Worm (Caenorhabditis elegans) whole organism, L3 larva: ENCODE measurements around the gene rme-6.
A peak's percentile ranks its signal among the peaks of the same experiment; 100 is the strongest.

Source experiments
- R02D3.7 ChIP-seq: fragments of 150-350 bp; optimal IDR thresholded peaks from 2 replicates; lab custom pipeline; 2014; ENCODE audit warnings: missing biosample characterization, missing genetic modification characterization
- aly-2 ChIP-seq: fragments of 150-350 bp; optimal IDR thresholded peaks from 2 replicates; lab custom pipeline; 2014; ENCODE audit warnings: missing biosample characterization, missing genetic modification characterization
- ama-1 ChIP-seq: fragments of 150-350 bp; optimal IDR thresholded peaks from 2 replicates; lab custom pipeline; 2018
- ceh-16 ChIP-seq: sonication (generic microtip); optimal IDR thresholded peaks from 2 replicates; lab custom pipeline; 2017; ENCODE audit warnings: missing biosample characterization, missing genetic modification characterization
- ceh-28 ChIP-seq: fragments of 150-350 bp; optimal IDR thresholded peaks from 2 replicates; lab custom pipeline; 2014; ENCODE audit warnings: missing biosample characterization, missing genetic modification reagents, missing genetic modification characterization
- ceh-82 ChIP-seq: fragments of 150-350 bp; optimal IDR thresholded peaks from 2 replicates; lab custom pipeline; 2014; ENCODE audit warnings: missing biosample characterization, missing genetic modification characterization
- ceh-9 ChIP-seq: sonication (generic microtip); optimal IDR thresholded peaks from 2 replicates; lab custom pipeline; 2018; ENCODE audit warnings: missing biosample characterization, missing genetic modification characterization
- daf-12 ChIP-seq: fragments of 150-350 bp; optimal IDR thresholded peaks from 2 replicates; lab custom pipeline; 2014; ENCODE audit warnings: missing biosample characterization, missing genetic modification reagents, missing genetic modification characterization
- egl-5 ChIP-seq: fragments of 150-350 bp; optimal IDR thresholded peaks from 2 replicates; lab custom pipeline; 2017; ENCODE audit warnings: missing biosample characterization, missing genetic modification reagents, missing genetic modification characterization, inconsistent platforms
- elt-1 ChIP-seq: fragments of 150-350 bp; optimal IDR thresholded peaks from 2 replicates; lab custom pipeline; 2014; ENCODE audit warnings: missing biosample characterization, missing genetic modification characterization
- elt-2 ChIP-seq: sonication (generic microtip); optimal IDR thresholded peaks from 2 replicates; lab custom pipeline; 2016; ENCODE audit warnings: missing genetic modification reagents, mild to moderate bottlenecking, missing genetic modification characterization, missing compliant biosample characterization
- elt-3 ChIP-seq, 3 experiments: fragments of 150-350 bp in 1 of 3; sonication (generic microtip) in 2 of 3; optimal IDR thresholded peaks; 2 replicates in 2 of 3; 4 replicates in 1 of 3; lab custom pipeline; 2014 to 2017; ENCODE audit warnings: missing biosample characterization in 3 of 3, missing genetic modification characterization in 3 of 3
- eor-1 ChIP-seq, 2 experiments: fragments of 150-350 bp; optimal IDR thresholded peaks; 2 replicates each; lab custom pipeline; 2014 to 2018; ENCODE audit warnings: missing biosample characterization in 2 of 2, missing genetic modification characterization in 2 of 2
- fkh-10 ChIP-seq: sonication (generic microtip); optimal IDR thresholded peaks from 2 replicates; lab custom pipeline; 2017; ENCODE audit warnings: missing biosample characterization, missing genetic modification reagents, missing genetic modification characterization
- hmg-11 ChIP-seq: sonication (generic microtip); optimal IDR thresholded peaks from 2 replicates; lab custom pipeline; 2016; ENCODE audit warnings: missing genetic modification characterization, missing compliant biosample characterization
- jun-1 ChIP-seq: fragments of 150-350 bp; optimal IDR thresholded peaks from 2 replicates; lab custom pipeline; 2014; ENCODE audit warnings: missing biosample characterization, missing genetic modification reagents, missing genetic modification characterization
- lin-15B ChIP-seq: fragments of 150-350 bp; optimal IDR thresholded peaks from 2 replicates; lab custom pipeline; 2014; ENCODE audit warnings: missing biosample characterization, missing genetic modification characterization
- lin-39 ChIP-seq: fragments of 150-350 bp; optimal IDR thresholded peaks from 2 replicates; lab custom pipeline; 2018; ENCODE audit warnings: missing biosample characterization, missing genetic modification reagents, missing genetic modification characterization
- lsy-12 ChIP-seq: sonication (generic microtip); optimal IDR thresholded peaks from 2 replicates; lab custom pipeline; 2016; ENCODE audit warnings: mild to moderate bottlenecking, missing genetic modification characterization, missing compliant biosample characterization
- mdl-1 ChIP-seq: fragments of 150-350 bp; optimal IDR thresholded peaks from 2 replicates; lab custom pipeline; 2014; ENCODE audit warnings: missing biosample characterization, missing genetic modification characterization
- nfya-1 ChIP-seq: sonication (generic microtip); optimal IDR thresholded peaks from 2 replicates; lab custom pipeline; 2017; ENCODE audit warnings: missing genetic modification characterization, mild to moderate bottlenecking, missing compliant biosample characterization, antibody characterized with exemption, moderate library complexity; ENCODE audit not compliant: insufficient read depth
- nhr-12 ChIP-seq: fragments of 150-350 bp; optimal IDR thresholded peaks from 2 replicates; lab custom pipeline; 2014; ENCODE audit warnings: missing biosample characterization, missing genetic modification characterization
- nhr-23 ChIP-seq: fragments of 150-350 bp; optimal IDR thresholded peaks from 2 replicates; lab custom pipeline; 2014; ENCODE audit warnings: missing biosample characterization, missing genetic modification reagents, missing genetic modification characterization
- nhr-43 ChIP-seq: sonication (generic microtip); optimal IDR thresholded peaks from 2 replicates; lab custom pipeline; 2016; ENCODE audit warnings: mild to moderate bottlenecking, missing genetic modification characterization, missing compliant biosample characterization; ENCODE audit not compliant: poor library complexity, severe bottlenecking
- nhr-76 ChIP-seq: fragments of 150-350 bp; sonication (generic microtip); optimal IDR thresholded peaks from 5 replicates; lab custom pipeline; 2014; ENCODE audit warnings: missing biosample characterization, missing genetic modification characterization
- nhr-77 ChIP-seq: fragments of 150-350 bp; optimal IDR thresholded peaks from 2 replicates; lab custom pipeline; 2014; ENCODE audit warnings: missing biosample characterization, missing genetic modification characterization
- pha-4 ChIP-seq: fragments of 150-350 bp; optimal IDR thresholded peaks from 2 replicates; lab custom pipeline; 2014; ENCODE audit warnings: missing biosample characterization, missing genetic modification reagents, missing genetic modification characterization
- pqm-1 ChIP-seq: fragments of 150-350 bp; optimal IDR thresholded peaks from 2 replicates; lab custom pipeline; 2017; ENCODE audit warnings: missing biosample characterization, missing genetic modification characterization, inconsistent platforms
- sea-2 ChIP-seq: fragments of 150-350 bp; sonication (generic microtip); optimal IDR thresholded peaks from 4 replicates; lab custom pipeline; 2014; ENCODE audit warnings: missing biosample characterization, missing genetic modification reagents, missing genetic modification characterization
- skn-1 ChIP-seq: fragments of 150-350 bp; optimal IDR thresholded peaks from 2 replicates; lab custom pipeline; 2014; ENCODE audit warnings: missing biosample characterization, missing genetic modification characterization
- snpc-4 ChIP-seq: fragments of 150-350 bp; optimal IDR thresholded peaks from 2 replicates; lab custom pipeline; 2014; ENCODE audit warnings: missing biosample characterization, missing genetic modification characterization
- tbx-2 ChIP-seq: sonication (generic microtip); optimal IDR thresholded peaks from 2 replicates; lab custom pipeline; 2016; ENCODE audit warnings: mild to moderate bottlenecking, missing genetic modification characterization, missing compliant biosample characterization
- unc-39 ChIP-seq: sonication (generic microtip); optimal IDR thresholded peaks from 4 replicates; lab custom pipeline; 2017; ENCODE audit warnings: missing biosample characterization, missing genetic modification characterization
- zag-1 ChIP-seq: fragments of 150-350 bp; optimal IDR thresholded peaks from 2 replicates; lab custom pipeline; 2014; ENCODE audit warnings: missing biosample characterization, missing genetic modification characterization
- ztf-11 ChIP-seq: fragments of 150-350 bp; optimal IDR thresholded peaks from 2 replicates; lab custom pipeline; 2014; ENCODE audit warnings: missing biosample characterization, missing genetic modification characterization

Gene rme-6

ce11 chrX:1115207-1115606 is 18.3 kb downstream of the rme-6 start:
- TF ChIP-seq aly-2 (tag; lab: Kevin White, UChicago), result no peak
- TF ChIP-seq egl-5 (tag; lab: Kevin White, UChicago), result no peak
- TF ChIP-seq nhr-76 (tag; lab: Kevin White, UChicago), result no peak
- TF ChIP-seq nhr-77 (tag; lab: Kevin White, UChicago), result no peak
- no peak for TF ChIP-seq nhr-23 (tag; lab: Kevin White, UChicago)
- no peak for TF ChIP-seq nhr-12 (tag; lab: Kevin White, UChicago)
- no peak for TF ChIP-seq ceh-28
- TF ChIP-seq eor-1 (tag; optimal IDR thresholded peaks at IDR 0.05; lab: Kevin White, UChicago), result no peak
- TF ChIP-seq elt-3 (tag; optimal IDR thresholded peaks at IDR 0.05; lab: Kevin White, UChicago), result no peak
- TF ChIP-seq snpc-4, result no peak

ce11 chrX:1117252-1117651 is 20.3 kb downstream of the rme-6 start:
- TF ChIP-seq ceh-16 (tag; lab: Kevin White, UChicago) (no peak), elt-2 (peak; percentile 48), lin-15B (tag; lab: Kevin White, UChicago) (no peak), ztf-11 (tag; lab: Kevin White, UChicago) (no peak), lsy-12 (tag; lab: Kevin White, UChicago) (no peak), eor-1 (tag; optimal IDR thresholded peaks at IDR 0.05; lab: Kevin White, UChicago) (no peak), ama-1 (lab: Kevin White, UChicago) (no peak), pqm-1 (tag; lab: Kevin White, UChicago) (peak; percentile 29), zag-1 (tag; lab: Kevin White, UChicago) (no peak), elt-1 (tag; lab: Kevin White, UChicago) (no peak), egl-5 (tag; lab: Kevin White, UChicago) (no peak), tbx-2 (tag; lab: Kevin White, UChicago) (no peak), unc-39 (no peak), ceh-9 (tag; lab: Kevin White, UChicago) (no peak), skn-1 (tag; lab: Kevin White, UChicago) (no peak)

ce11 chrX:1119305-1119704 is 22.4 kb downstream of the rme-6 start, which contains the start of gene C05D9.7:
Gene C05D9.7 (minus strand): TSS chrX:1119405.
- TF ChIP-seq nhr-23 (tag; lab: Kevin White, UChicago) (no peak), ceh-9 (tag; lab: Kevin White, UChicago) (no peak), daf-12 (no peak), ztf-11 (tag; lab: Kevin White, UChicago) (no peak), nhr-43 (tag; lab: Kevin White, UChicago) (no peak), pha-4 (no peak), snpc-4 (no peak), elt-1 (tag; lab: Kevin White, UChicago) (no peak), hmg-11 (tag; lab: Kevin White, UChicago) (no peak), tbx-2 (tag; lab: Kevin White, UChicago) (no peak), ama-1 (lab: Kevin White, UChicago) (no peak)
- TF ChIP-seq, all 47 proteins: peak for 0

- TF ChIP-seq ceh-82 (tag; lab: Kevin White, UChicago) (no peak), lin-39 (tag; lab: Kevin White, UChicago) (peak; percentile 29), mdl-1 (tag; lab: Kevin White, UChicago) (no peak), nfya-1 (tag; lab: Kevin White, UChicago) (peak; percentile 55), hmg-11 (tag; lab: Kevin White, UChicago) (peak; percentile 40), ceh-16 (tag; lab: Kevin White, UChicago) (no peak), nhr-77 (tag; lab: Kevin White, UChicago) (no peak), pqm-1 (tag; lab: Kevin White, UChicago) (no peak), nhr-23 (tag; lab: Kevin White, UChicago) (no peak), egl-5 (tag; lab: Kevin White, UChicago) (peak; percentile 21), sea-2 (GFP tag; lab: Kevin White, UChicago) (no peak)
These were observed 23.4 kb downstream of the rme-6 start for ce11 chrX:1120326-1120725.

ce11 chrX:1121575-1121974 is 24.6 kb downstream of the rme-6 start:
- TF ChIP-seq nfya-1 (tag; lab: Kevin White, UChicago) (no peak), fkh-10 (GFP tag; lab: Kevin White, UChicago) (no peak), jun-1 (tag; lab: Kevin White, UChicago) (no peak), R02D3.7 (tag; lab: Kevin White, UChicago) (no peak)
